Worm (Caenorhabditis elegans): ENCODE data around the gene dyrb-1.

Gene dyrb-1

ce11 chrII:9130339-9130738 is 23.4 kb upstream of the dyrb-1 start:
- no peak for TF ChIP-seq unc-3 (GFP tag; conservative IDR thresholded peaks at IDR 0.05)
- TF ChIP-seq unc-3 (tag; optimal IDR thresholded peaks at IDR 0.05) = no peak
- TF ChIP-seq hlh-13 (GFP tag; optimal IDR thresholded peaks at IDR 0.05) = no peak
- TF ChIP-seq pax-1 (tag; optimal IDR thresholded peaks at IDR 0.05) = no peak
- TF ChIP-seq sox-4 (tag; optimal IDR thresholded peaks at IDR 0.05) = no peak
- TF ChIP-seq nhr-232 (tag; optimal IDR thresholded peaks at IDR 0.05) = no peak
- TF ChIP-seq ets-4 (tag; optimal IDR thresholded peaks at IDR 0.05) = no peak
- TF ChIP-seq ceh-14 (tag; optimal IDR thresholded peaks at IDR 0.05) = no peak
- TF ChIP-seq fax-1 (tag; optimal IDR thresholded peaks at IDR 0.05) = no peak
- no peak for TF ChIP-seq ama-1 (optimal IDR thresholded peaks at IDR 0.05)
- TF ChIP-seq sox-2 (GFP tag; IDR thresholded peaks at IDR 0.05) = no peak
- TF ChIP-seq ceh-18 (tag; optimal IDR thresholded peaks at IDR 0.05) = no peak
- TF ChIP-seq pqm-1 (tag; optimal IDR thresholded peaks at IDR 0.05) = no peak
- no peak for TF ChIP-seq dmd-4 (tag; optimal IDR thresholded peaks at IDR 0.05; ENCODE audit: borderline replicate concordance)
- no peak for TF ChIP-seq C38D4.7 (GFP tag; optimal IDR thresholded peaks at IDR 0.05)
- no peak for TF ChIP-seq rnt-1 (tag; optimal IDR thresholded peaks at IDR 0.05)
- TF ChIP-seq mec-3 (tag; optimal IDR thresholded peaks at IDR 0.05; ENCODE audit: borderline replicate concordance) = no peak
- TF ChIP-seq tbx-2 (tag; optimal IDR thresholded peaks at IDR 0.05) = no peak
- no peak for TF ChIP-seq syd-9 (tag; optimal IDR thresholded peaks at IDR 0.05)
- no peak for TF ChIP-seq fkh-10 (GFP tag; optimal IDR thresholded peaks at IDR 0.05)

- TF ChIP-seq ceh-45 (GFP tag; IDR thresholded peaks at IDR 0.05) (no peak), elt-2 (tag; optimal IDR thresholded peaks at IDR 0.05) (peak; percentile 75), unc-86 (tag; optimal IDR thresholded peaks at IDR 0.05) (no peak), sox-2 (GFP tag; IDR thresholded peaks at IDR 0.05) (no peak), ceh-2 (tag; optimal IDR thresholded peaks at IDR 0.05) (no peak)
Measured at ce11 chrII:9128132-9128531, 21.2 kb upstream of the dyrb-1 start.

DNA sequence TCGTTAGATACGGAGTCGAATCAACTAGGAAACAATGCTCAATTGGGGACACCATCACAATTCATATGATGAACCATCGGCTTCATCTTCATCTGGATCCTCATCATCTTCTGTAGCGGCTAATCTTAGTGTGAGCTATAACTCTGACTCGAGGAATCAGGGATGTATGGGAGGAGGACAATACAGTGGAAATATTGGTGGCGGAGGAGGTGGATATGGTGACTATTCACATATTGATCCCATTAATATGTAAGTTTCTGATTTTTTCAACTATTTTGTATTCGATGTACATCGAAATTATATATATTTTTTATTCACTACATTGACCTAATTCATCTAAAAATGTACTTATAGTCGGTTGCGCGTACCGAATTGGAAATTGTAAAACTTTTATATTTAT is 20.4 kb upstream of the dyrb-1 start:
- no peak for TF ChIP-seq ceh-6 (GFP tag; optimal IDR thresholded peaks at IDR 0.05)
- TF ChIP-seq unc-3 (GFP tag; conservative IDR thresholded peaks at IDR 0.05) = no peak
- no peak for TF ChIP-seq unc-3 (tag; optimal IDR thresholded peaks at IDR 0.05)
- no peak for TF ChIP-seq tbx-2 (tag; optimal IDR thresholded peaks at IDR 0.05)
- no peak for TF ChIP-seq K09A11.1 (tag; optimal IDR thresholded peaks at IDR 0.05; ENCODE audit: insufficient read depth)
- TF ChIP-seq elt-4 (tag; optimal IDR thresholded peaks at IDR 0.05) = no peak
- TF ChIP-seq fkh-6 (tag; optimal IDR thresholded peaks at IDR 0.05) = no peak
- no peak for TF ChIP-seq ceh-19 (GFP tag; optimal IDR thresholded peaks at IDR 0.05)
- TF ChIP-seq hlh-15 (tag; optimal IDR thresholded peaks at IDR 0.05) = no peak
- TF ChIP-seq ceh-31 (tag; optimal IDR thresholded peaks at IDR 0.05) = no peak
- no peak for TF ChIP-seq unc-86 (tag; optimal IDR thresholded peaks at IDR 0.05)
- TF ChIP-seq ceh-30 (tag; optimal IDR thresholded peaks at IDR 0.05) = no peak
- no peak for TF ChIP-seq pag-3 (tag; optimal IDR thresholded peaks at IDR 0.05; ENCODE audit: borderline replicate concordance)
- no peak for TF ChIP-seq nhr-232 (tag; optimal IDR thresholded peaks at IDR 0.05)
- no peak for TF ChIP-seq pros-1 (tag; optimal IDR thresholded peaks at IDR 0.05)

- no peak for TF ChIP-seq fkh-10 (GFP tag; optimal IDR thresholded peaks at IDR 0.05)
- no peak for TF ChIP-seq ref-2 (tag; optimal IDR thresholded peaks at IDR 0.05)
- no peak for TF ChIP-seq ceh-18 (tag; optimal IDR thresholded peaks at IDR 0.05)
- no peak for TF ChIP-seq ceh-31 (tag; optimal IDR thresholded peaks at IDR 0.05)
- no peak for TF ChIP-seq ceh-24 (tag; optimal IDR thresholded peaks at IDR 0.05)
- TF ChIP-seq C38D4.7 (GFP tag; optimal IDR thresholded peaks at IDR 0.05) = no peak
- no peak for TF ChIP-seq hlh-6 (tag; optimal IDR thresholded peaks at IDR 0.05)
- TF ChIP-seq ets-4 (tag; optimal IDR thresholded peaks at IDR 0.05) = no peak
- TF ChIP-seq ahr-1 (tag; optimal IDR thresholded peaks at IDR 0.05) = no peak
- TF ChIP-seq mec-3 (tag; optimal IDR thresholded peaks at IDR 0.05; ENCODE audit: borderline replicate concordance) = no peak
- no peak for TF ChIP-seq T23F11.4 (GFP tag; optimal IDR thresholded peaks at IDR 0.05)
Measured at ce11 chrII:9126965-9127364, 20.0 kb upstream of the dyrb-1 start.
